Worm (Caenorhabditis elegans) whole organism, L4/young adult: ENCODE measurements around the gene glb-21.

Source experiments
- dao-5 ChIP-seq: sonication (generic microtip); optimal IDR thresholded peaks from 2 replicates; lab custom pipeline; 2016; ENCODE audit warnings: missing genotype, missing genetic modification characterization, moderate library complexity, missing compliant biosample characterization
- him-1 ChIP-seq: sonication (generic microtip); optimal IDR thresholded peaks from 2 replicates; lab custom pipeline; 2016; ENCODE audit warnings: missing genotype, missing genetic modification reagents, missing genetic modification characterization, missing compliant biosample characterization

DNA sequence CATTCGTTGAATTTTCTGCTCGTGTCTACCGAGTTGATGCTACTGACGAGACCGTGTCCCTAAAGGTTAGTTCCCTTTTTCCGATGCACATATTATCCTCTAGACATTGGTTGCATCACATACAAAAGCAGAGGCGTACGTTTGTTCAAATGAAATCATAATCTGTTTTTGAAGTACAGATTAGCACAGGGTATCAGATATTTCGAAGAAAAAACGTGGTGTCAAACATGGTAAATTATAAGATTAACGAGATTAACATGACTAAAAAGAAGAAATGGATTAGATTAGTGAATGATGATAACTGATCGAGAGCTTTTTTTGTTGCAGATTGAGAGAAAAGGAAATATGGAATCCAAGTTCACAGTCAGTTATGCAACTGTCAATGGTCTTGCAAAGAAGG, 7.3 kb upstream of the glb-21 start:
- TF ChIP-seq him-1 (tag; lab: Kevin White, UChicago): no peak
- TF ChIP-seq dao-5: no peak
